Worm (Caenorhabditis elegans) whole organism, mixed stage, embryonic: Measurements from ENCODE around the gene irld-64.

ENCODE experiments used
- M03D4.4 ChIP-seq: sonication (generic microtip); optimal IDR thresholded peaks from 2 replicates; lab custom pipeline; 2017; ENCODE audit warnings: mild to moderate bottlenecking, missing genetic modification characterization, missing compliant biosample characterization
- bed-3 ChIP-seq: fragments of 200-800 bp; sonication (Bioruptor generic); optimal IDR thresholded peaks from 3 replicates; lab custom pipeline; 2018; ENCODE audit warnings: mild to moderate bottlenecking, missing genetic modification characterization, moderate library complexity, missing compliant biosample characterization
- blmp-1 ChIP-seq: fragments of 150-350 bp; optimal IDR thresholded peaks from 2 replicates; lab custom pipeline; 2014; ENCODE audit warnings: missing biosample characterization, missing genetic modification characterization
- ceh-39 ChIP-seq: fragments of 150-350 bp; optimal IDR thresholded peaks from 2 replicates; lab custom pipeline; 2014; ENCODE audit warnings: missing biosample characterization, missing genetic modification characterization
- ceh-43 ChIP-seq: fragments of 200-800 bp; sonication (Bioruptor generic); optimal IDR thresholded peaks from 2 replicates; lab custom pipeline; 2018; ENCODE audit warnings: mild to moderate bottlenecking, missing genetic modification characterization, moderate library complexity, missing compliant biosample characterization
- ceh-83 ChIP-seq: fragments of 200-800 bp; sonication (Bioruptor generic); optimal IDR thresholded peaks from 2 replicates; lab custom pipeline; 2018; ENCODE audit warnings: mild to moderate bottlenecking, missing genetic modification characterization, missing compliant biosample characterization
- ces-1 ChIP-seq: fragments of 150-350 bp; optimal IDR thresholded peaks from 2 replicates; lab custom pipeline; 2014; ENCODE audit warnings: missing biosample characterization, missing genetic modification reagents, missing genetic modification characterization
- cnd-1 ChIP-seq: fragments of 200-800 bp; sonication (Bioruptor generic); optimal IDR thresholded peaks from 2 replicates; lab custom pipeline; 2018; ENCODE audit warnings: mild to moderate bottlenecking, missing genetic modification characterization, missing compliant biosample characterization
- drap-1 ChIP-seq: fragments of 200-800 bp; sonication (Bioruptor generic); optimal IDR thresholded peaks from 3 replicates; lab custom pipeline; 2018; ENCODE audit warnings: mild to moderate bottlenecking, missing genetic modification characterization, missing compliant biosample characterization
- elt-1 ChIP-seq: sonication (generic microtip); optimal IDR thresholded peaks from 2 replicates; lab custom pipeline; 2017; ENCODE audit warnings: missing genetic modification characterization, mild to moderate bottlenecking, missing compliant biosample characterization, antibody characterized with exemption, moderate library complexity, borderline replicate concordance; ENCODE audit not compliant: insufficient read depth
- elt-3 ChIP-seq: fragments of 150-350 bp; optimal IDR thresholded peaks from 2 replicates; lab custom pipeline; 2014; ENCODE audit warnings: missing biosample characterization, missing genetic modification characterization
- flh-1 ChIP-seq: fragments of 200-800 bp; sonication (Bioruptor generic); optimal IDR thresholded peaks from 2 replicates; lab custom pipeline; 2018; ENCODE audit warnings: mild to moderate bottlenecking, missing genetic modification characterization, moderate library complexity, missing compliant biosample characterization
- ham-2 ChIP-seq: fragments of 200-800 bp; sonication (Bioruptor generic); optimal IDR thresholded peaks from 2 replicates; lab custom pipeline; 2018; ENCODE audit warnings: mild to moderate bottlenecking, missing genetic modification characterization, missing compliant biosample characterization
- hlh-1 ChIP-seq: fragments of 150-350 bp; optimal IDR thresholded peaks from 2 replicates; lab custom pipeline; 2014; ENCODE audit warnings: missing biosample characterization, missing genetic modification reagents, missing genetic modification characterization
- lin-13 ChIP-seq: fragments of 150-350 bp; optimal IDR thresholded peaks from 2 replicates; lab custom pipeline; 2014; ENCODE audit warnings: missing biosample characterization, missing genetic modification characterization
- lin-32 ChIP-seq: fragments of 200-800 bp; sonication (Bioruptor generic); optimal IDR thresholded peaks from 2 replicates; lab custom pipeline; 2018; ENCODE audit warnings: mild to moderate bottlenecking, missing genetic modification characterization, missing compliant biosample characterization
- lsy-2 ChIP-seq: fragments of 150-350 bp; optimal IDR thresholded peaks from 2 replicates; lab custom pipeline; 2014; ENCODE audit warnings: missing biosample characterization, missing genetic modification characterization
- mab-5 ChIP-seq: fragments of 150-350 bp; optimal IDR thresholded peaks from 2 replicates; lab custom pipeline; 2014; ENCODE audit warnings: missing biosample characterization, missing genetic modification characterization
- mep-1 ChIP-seq: fragments of 150-350 bp; optimal IDR thresholded peaks from 2 replicates; lab custom pipeline; 2017; ENCODE audit warnings: missing biosample characterization, missing genetic modification reagents, missing genetic modification characterization, inconsistent platforms
- mls-2 ChIP-seq: sonication (generic microtip); optimal IDR thresholded peaks from 2 replicates; lab custom pipeline; 2016; ENCODE audit warnings: mild to moderate bottlenecking, missing genetic modification characterization, moderate library complexity, missing compliant biosample characterization
- nhr-2 ChIP-seq: fragments of 150-350 bp; optimal IDR thresholded peaks from 2 replicates; lab custom pipeline; 2014; ENCODE audit warnings: missing biosample characterization, missing genetic modification characterization
- nhr-237 ChIP-seq: fragments of 150-350 bp; optimal IDR thresholded peaks from 2 replicates; lab custom pipeline; 2014; ENCODE audit warnings: missing biosample characterization, missing genetic modification characterization
- nhr-28 ChIP-seq: fragments of 150-350 bp; optimal IDR thresholded peaks from 2 replicates; lab custom pipeline; 2014; ENCODE audit warnings: missing biosample characterization, missing genetic modification characterization
- nhr-76 ChIP-seq: sonication (generic microtip); optimal IDR thresholded peaks from 2 replicates; lab custom pipeline; 2017; ENCODE audit warnings: missing biosample characterization, missing genetic modification characterization
- sem-2 ChIP-seq: fragments of 200-800 bp; sonication (Bioruptor generic); optimal IDR thresholded peaks from 2 replicates; lab custom pipeline; 2018; ENCODE audit warnings: mild to moderate bottlenecking, missing genetic modification characterization, missing compliant biosample characterization
- snpc-4 ChIP-seq: fragments of 150-350 bp; optimal IDR thresholded peaks from 2 replicates; lab custom pipeline; 2014; ENCODE audit warnings: missing biosample characterization, missing genetic modification characterization
- sptf-1 ChIP-seq: sonication (generic microtip); optimal IDR thresholded peaks from 2 replicates; lab custom pipeline; 2017; ENCODE audit warnings: mild to moderate bottlenecking, missing genetic modification characterization, moderate library complexity, missing compliant biosample characterization
- unc-120 ChIP-seq: sonication (generic microtip); optimal IDR thresholded peaks from 2 replicates; lab custom pipeline; 2017; ENCODE audit warnings: missing genetic modification characterization, missing compliant biosample characterization; ENCODE audit not compliant: poor library complexity, severe bottlenecking
- unc-39 ChIP-seq: fragments of 150-350 bp; optimal IDR thresholded peaks from 2 replicates; lab custom pipeline; 2014; ENCODE audit warnings: missing biosample characterization, missing genetic modification characterization
- unc-62 ChIP-seq: fragments of 150-350 bp; optimal IDR thresholded peaks from 2 replicates; lab custom pipeline; 2014; ENCODE audit warnings: missing biosample characterization, missing genetic modification reagents, missing genetic modification characterization
- zip-8 ChIP-seq: fragments of 150-350 bp; optimal IDR thresholded peaks from 2 replicates; lab custom pipeline; 2014; ENCODE audit warnings: missing biosample characterization, missing genetic modification characterization
- ztf-11 ChIP-seq: fragments of 150-350 bp; optimal IDR thresholded peaks from 2 replicates; lab custom pipeline; 2014; ENCODE audit warnings: missing biosample characterization, missing genetic modification characterization

irld-64 gene

ce11 chrII:2934354-2934753 is 4.0 kb upstream of the irld-64 start, which contains the start of gene irld-67:
Gene irld-67 (minus strand): TSS chrII:2934454.
- TF ChIP-seq nhr-237 (no peak), ham-2 (no peak), ceh-39 (tag; lab: Kevin White, UChicago) (no peak), ceh-83 (no peak), M03D4.4 (tag; lab: Kevin White, UChicago) (no peak), ceh-43 (GFP tag; lab: Kevin White, UChicago) (no peak), unc-62 (GFP tag; lab: Kevin White, UChicago) (no peak), snpc-4 (no peak), elt-1 (no peak), elt-3 (tag; lab: Kevin White, UChicago) (no peak), hlh-1 (no peak), nhr-76 (tag; lab: Kevin White, UChicago) (no peak)

ce11 chrII:2931564-2931963 is 1.2 kb upstream of the irld-64 start:
- TF ChIP-seq ceh-43 (GFP tag; lab: Kevin White, UChicago) (no peak), blmp-1 (tag; lab: Kevin White, UChicago) (no peak), ztf-11 (tag; lab: Kevin White, UChicago) (no peak), nhr-28 (tag; lab: Kevin White, UChicago) (no peak), sem-2 (GFP tag; lab: Kevin White, UChicago) (no peak), ham-2 (no peak), sptf-1 (tag; lab: Kevin White, UChicago) (no peak), ceh-39 (tag; lab: Kevin White, UChicago) (no peak), cnd-1 (tag; lab: Kevin White, UChicago) (no peak), drap-1 (no peak), mls-2 (tag; lab: Kevin White, UChicago) (no peak), ceh-83 (no peak), nhr-2 (tag; lab: Kevin White, UChicago) (no peak), flh-1 (GFP tag; lab: Kevin White, UChicago) (no peak), snpc-4 (no peak), hlh-1 (no peak)

ce11 chrII:2929846-2930245 is 553 bp downstream of the irld-64 start:
- TF ChIP-seq sptf-1 (tag; lab: Kevin White, UChicago) (no peak), lsy-2 (tag; lab: Kevin White, UChicago) (no peak), ces-1 (GFP tag; lab: Kevin White, UChicago) (no peak), unc-39 (tag; lab: Kevin White, UChicago) (no peak), ceh-43 (GFP tag; lab: Kevin White, UChicago) (no peak)

ce11 chrII:2927533-2927932 is 2.9 kb downstream of the irld-64 start, which contains the start of the genes ZK355.3 and ZK355.8:
Gene ZK355.3 (minus strand): TSS chrII:2927633.
Gene ZK355.8 (plus strand): TSS chrII:2927804.
- TF ChIP-seq nhr-28 (tag; lab: Kevin White, UChicago) (no peak), flh-1 (GFP tag; lab: Kevin White, UChicago) (no peak), mep-1 (no peak), cnd-1 (tag; lab: Kevin White, UChicago) (no peak), unc-120 (tag; lab: Kevin White, UChicago) (no peak), zip-8 (tag; lab: Kevin White, UChicago) (no peak), mab-5 (no peak), nhr-76 (tag; lab: Kevin White, UChicago) (no peak), mls-2 (tag; lab: Kevin White, UChicago) (no peak), ceh-39 (tag; lab: Kevin White, UChicago) (no peak), ceh-83 (no peak), sptf-1 (tag; lab: Kevin White, UChicago) (no peak)
- TF ChIP-seq, all 35 proteins: peak for 0

- TF ChIP-seq nhr-28 (tag; lab: Kevin White, UChicago), result no peak
- TF ChIP-seq zip-8 (tag; lab: Kevin White, UChicago), result no peak
- no peak for TF ChIP-seq lin-13 (tag; lab: Kevin White, UChicago)
- TF ChIP-seq sptf-1 (tag; lab: Kevin White, UChicago), result no peak
- no peak for TF ChIP-seq unc-120 (tag; lab: Kevin White, UChicago)
- no peak for TF ChIP-seq lin-32 (GFP tag; lab: Kevin White, UChicago)
- TF ChIP-seq blmp-1 (tag; lab: Kevin White, UChicago), result no peak
- TF ChIP-seq elt-3 (tag; lab: Kevin White, UChicago), result no peak
- TF ChIP-seq ceh-39 (tag; lab: Kevin White, UChicago), result no peak
- TF ChIP-seq nhr-2 (tag; lab: Kevin White, UChicago), result no peak
- no peak for TF ChIP-seq snpc-4
- TF ChIP-seq ceh-43 (GFP tag; lab: Kevin White, UChicago), result no peak
- no peak for TF ChIP-seq bed-3 (GFP tag; lab: Kevin White, UChicago)
- no peak for TF ChIP-seq ztf-11 (tag; lab: Kevin White, UChicago)
These were observed 4.4 kb downstream of the irld-64 start for ce11 chrII:2925806-2926558.
